Worm (Caenorhabditis elegans) whole organism, late embryonic: ENCODE results near the gene srh-21.

Experiments used
- C08G9.2 ChIP-seq: sonication (generic microtip); optimal IDR thresholded peaks from 2 replicates; lab custom pipeline; 2016; ENCODE audit warnings: mild to moderate bottlenecking, missing genetic modification characterization, moderate library complexity, missing compliant biosample characterization
- C38D4.7 ChIP-seq: fragments of 200-800 bp; sonication (Bioruptor generic); optimal IDR thresholded peaks from 2 replicates; lab custom pipeline; 2018; ENCODE audit warnings: mild to moderate bottlenecking, missing genetic modification characterization, moderate library complexity, missing compliant biosample characterization
- K02D7.2 ChIP-seq: sonication (generic microtip); optimal IDR thresholded peaks from 2 replicates; lab custom pipeline; 2017; ENCODE audit warnings: mild to moderate bottlenecking, missing genetic modification characterization, missing compliant biosample characterization
- Y22D7AL.16 ChIP-seq: sonication (generic microtip); optimal IDR thresholded peaks from 2 replicates; lab custom pipeline; 2016; ENCODE audit warnings: missing genetic modification characterization, missing compliant biosample characterization
- ahr-1 ChIP-seq: sonication (generic microtip); optimal IDR thresholded peaks from 2 replicates; lab custom pipeline; 2016; ENCODE audit warnings: missing genetic modification characterization, missing compliant biosample characterization
- ama-1 ChIP-seq: fragments of 150-350 bp; optimal IDR thresholded peaks from 2 replicates; lab custom pipeline; 2014
- ceh-18 ChIP-seq: sonication (generic microtip); optimal IDR thresholded peaks from 2 replicates; lab custom pipeline; 2016; ENCODE audit warnings: missing genetic modification characterization, missing compliant biosample characterization
- ceh-2 ChIP-seq: sonication (generic microtip); optimal IDR thresholded peaks from 2 replicates; lab custom pipeline; 2016; ENCODE audit warnings: missing genotype, missing genetic modification characterization, missing compliant biosample characterization
- ceh-24 ChIP-seq: sonication (generic microtip); optimal IDR thresholded peaks from 2 replicates; lab custom pipeline; 2016; ENCODE audit warnings: mild to moderate bottlenecking, missing genetic modification characterization, missing compliant biosample characterization
- ceh-30 ChIP-seq: fragments of 150-350 bp; optimal IDR thresholded peaks from 2 replicates; lab custom pipeline; 2014; ENCODE audit warnings: missing biosample characterization, missing genetic modification characterization
- ceh-34 ChIP-seq: sonication (generic microtip); optimal IDR thresholded peaks from 2 replicates; lab custom pipeline; 2016; ENCODE audit warnings: mild to moderate bottlenecking, missing genetic modification characterization, missing compliant biosample characterization
- ceh-48 ChIP-seq: sonication (generic microtip); optimal IDR thresholded peaks from 2 replicates; lab custom pipeline; 2016; ENCODE audit warnings: missing genetic modification characterization, inconsistent platforms, missing compliant biosample characterization
- che-1 ChIP-seq: sonication (generic microtip); optimal IDR thresholded peaks from 2 replicates; lab custom pipeline; 2016; ENCODE audit warnings: mild to moderate bottlenecking, missing genetic modification characterization, missing compliant biosample characterization
- dmd-4 ChIP-seq: sonication (generic microtip); optimal IDR thresholded peaks from 2 replicates; lab custom pipeline; 2016; ENCODE audit warnings: borderline replicate concordance, missing genetic modification characterization, missing compliant biosample characterization
- elt-2 ChIP-seq: sonication (generic microtip); optimal IDR thresholded peaks from 2 replicates; lab custom pipeline; 2016; ENCODE audit warnings: missing genetic modification reagents, missing genetic modification characterization, missing compliant biosample characterization
- elt-4 ChIP-seq: sonication (generic microtip); optimal IDR thresholded peaks from 2 replicates; lab custom pipeline; 2016; ENCODE audit warnings: missing genetic modification characterization, missing compliant biosample characterization
- eyg-1 ChIP-seq: sonication (generic microtip); optimal IDR thresholded peaks from 2 replicates; lab custom pipeline; 2016; ENCODE audit warnings: missing genotype, missing genetic modification characterization, missing compliant biosample characterization
- gmeb-2 ChIP-seq: sonication (generic microtip); optimal IDR thresholded peaks from 2 replicates; lab custom pipeline; 2016; ENCODE audit warnings: missing genetic modification characterization, inconsistent platforms, missing compliant biosample characterization
- hlh-13 ChIP-seq: fragments of 200-800 bp; sonication (Bioruptor generic); optimal IDR thresholded peaks from 2 replicates; lab custom pipeline; 2018; ENCODE audit warnings: mild to moderate bottlenecking, missing genetic modification characterization, missing compliant biosample characterization
- hlh-30 ChIP-seq: sonication (generic microtip); optimal IDR thresholded peaks from 2 replicates; lab custom pipeline; 2017; ENCODE audit warnings: antibody characterized with exemption, missing genetic modification characterization, missing compliant biosample characterization; ENCODE audit not compliant: insufficient read depth
- hlh-6 ChIP-seq: sonication (generic microtip); optimal IDR thresholded peaks from 2 replicates; lab custom pipeline; 2016; ENCODE audit warnings: missing genotype, missing genetic modification characterization, missing compliant biosample characterization
- hlh-8 ChIP-seq: sonication (generic microtip); optimal IDR thresholded peaks from 2 replicates; lab custom pipeline; 2016; ENCODE audit warnings: missing genotype, missing genetic modification characterization, missing compliant biosample characterization
- mec-3 ChIP-seq: sonication (generic microtip); optimal IDR thresholded peaks from 2 replicates; lab custom pipeline; 2016; ENCODE audit warnings: borderline replicate concordance, missing genetic modification characterization, missing compliant biosample characterization
- nhr-11 ChIP-seq: fragments of 150-350 bp; optimal IDR thresholded peaks from 2 replicates; lab custom pipeline; 2014; ENCODE audit warnings: missing biosample characterization, missing genetic modification characterization
- nhr-232 ChIP-seq: sonication (generic microtip); optimal IDR thresholded peaks from 2 replicates; lab custom pipeline; 2016; ENCODE audit warnings: missing genetic modification characterization, missing compliant biosample characterization
- npax-4 ChIP-seq: sonication (generic microtip); optimal IDR thresholded peaks from 2 replicates; lab custom pipeline; 2016; ENCODE audit warnings: missing genetic modification characterization, missing compliant biosample characterization
- odd-2 ChIP-seq: sonication (generic microtip); optimal IDR thresholded peaks from 2 replicates; lab custom pipeline; 2017; ENCODE audit warnings: antibody characterized with exemption, mild to moderate bottlenecking, missing genetic modification characterization, missing compliant biosample characterization
- pat-9 ChIP-seq: fragments of 200-800 bp; sonication (Bioruptor generic); optimal IDR thresholded peaks from 2 replicates; lab custom pipeline; 2018; ENCODE audit warnings: mild to moderate bottlenecking, missing genetic modification characterization, moderate library complexity, missing compliant biosample characterization
- pax-1 ChIP-seq: fragments of 150-350 bp; optimal IDR thresholded peaks from 2 replicates; lab custom pipeline; 2014; ENCODE audit warnings: missing biosample characterization, missing genetic modification characterization
- pha-4 ChIP-seq: fragments of 150-350 bp; optimal IDR thresholded peaks from 2 replicates; lab custom pipeline; 2018; ENCODE audit warnings: missing biosample characterization, missing genetic modification reagents, missing genetic modification characterization
- pqm-1 ChIP-seq: sonication (generic microtip); optimal IDR thresholded peaks from 2 replicates; lab custom pipeline; 2016; ENCODE audit warnings: missing genetic modification characterization, missing compliant biosample characterization
- pros-1 ChIP-seq: fragments of 150-350 bp; optimal IDR thresholded peaks from 2 replicates; lab custom pipeline; 2014; ENCODE audit warnings: missing biosample characterization, missing genetic modification reagents, missing genetic modification characterization
- rnt-1 ChIP-seq: sonication (generic microtip); optimal IDR thresholded peaks from 2 replicates; lab custom pipeline; 2016; ENCODE audit warnings: missing genetic modification characterization, missing compliant biosample characterization
- tbx-2 ChIP-seq: sonication (generic microtip); optimal IDR thresholded peaks from 2 replicates; lab custom pipeline; 2016; ENCODE audit warnings: missing genetic modification characterization, missing compliant biosample characterization
- unc-42 ChIP-seq: sonication (generic microtip); optimal IDR thresholded peaks from 2 replicates; lab custom pipeline; 2016; ENCODE audit warnings: missing genotype, missing genetic modification characterization, missing compliant biosample characterization
- zip-5 ChIP-seq: sonication (generic microtip); optimal IDR thresholded peaks from 2 replicates; lab custom pipeline; 2016; ENCODE audit warnings: missing genetic modification characterization, missing compliant biosample characterization
- ztf-16 ChIP-seq: sonication (generic microtip); optimal IDR thresholded peaks from 2 replicates; lab custom pipeline; 2017; ENCODE audit warnings: missing genetic modification characterization, missing compliant biosample characterization

The srh-21 gene

ce11 chrV:4913853-4914252, 12.6 kb upstream of the srh-21 start:
- TF ChIP-seq eyg-1 (tag; lab: Kevin White, UChicago): no peak
- no peak for TF ChIP-seq pha-4 (tag; lab: Kevin White, UChicago)
- no peak for TF ChIP-seq nhr-232 (tag; lab: Kevin White, UChicago)
- TF ChIP-seq pros-1 (tag; lab: Kevin White, UChicago): no peak
- no peak for TF ChIP-seq ceh-30
- TF ChIP-seq dmd-4: no peak
- no peak for TF ChIP-seq che-1 (tag; lab: Kevin White, UChicago)
- no peak for TF ChIP-seq hlh-8 (tag; lab: Kevin White, UChicago)
- no peak for TF ChIP-seq K02D7.2 (tag; lab: Kevin White, UChicago)
- TF ChIP-seq ceh-2 (tag; lab: Kevin White, UChicago): no peak
- no peak for TF ChIP-seq unc-42 (tag; lab: Kevin White, UChicago)
- TF ChIP-seq ztf-16 (tag; lab: Kevin White, UChicago): no peak
- TF ChIP-seq mec-3 (tag; lab: Kevin White, UChicago): no peak
- no peak for TF ChIP-seq C38D4.7
- TF ChIP-seq C08G9.2 (tag; lab: Kevin White, UChicago): no peak
- no peak for TF ChIP-seq ceh-18
- no peak for TF ChIP-seq elt-4
- no peak for TF ChIP-seq ceh-24
- TF ChIP-seq hlh-6: no peak

- TF ChIP-seq nhr-11 (tag; lab: Kevin White, UChicago) (no peak), hlh-30 (tag; lab: Kevin White, UChicago) (no peak), ama-1 (no peak), eyg-1 (tag; lab: Kevin White, UChicago) (no peak), odd-2 (tag; lab: Kevin White, UChicago) (no peak), pqm-1 (tag; lab: Kevin White, UChicago) (no peak), elt-2 (tag; lab: Kevin White, UChicago) (peak; percentile 60), gmeb-2 (tag; lab: Kevin White, UChicago) (no peak), npax-4 (tag; lab: Kevin White, UChicago) (no peak)
These were observed 11.6 kb upstream of the srh-21 start, which contains the start of gene H23N18.6 for ce11 chrV:4914879-4915278. H23N18.6 (minus strand) TSS chrV:4915079.

ce11 chrV:4918091-4918624, 8.3 kb upstream of the srh-21 start, which contains the start of gene C02E7.7:
C02E7.7 (minus strand) TSS chrV:4918574.
- TF ChIP-seq ceh-48 (tag; lab: Kevin White, UChicago): no peak
- no peak for TF ChIP-seq pax-1 (tag; lab: Kevin White, UChicago)
- no peak for TF ChIP-seq Y22D7AL.16
- no peak for TF ChIP-seq pat-9 (tag; lab: Kevin White, UChicago)
- TF ChIP-seq eyg-1 (tag; lab: Kevin White, UChicago): no peak
- TF ChIP-seq ama-1: peak; percentile 7
- TF ChIP-seq ahr-1 (tag; lab: Kevin White, UChicago): no peak
- no peak for TF ChIP-seq hlh-30 (tag; lab: Kevin White, UChicago)
- no peak for TF ChIP-seq zip-5 (tag; lab: Kevin White, UChicago)

ce11 chrV:4918664-4919257, 7.7 kb upstream of the srh-21 start, which contains the start of gene C02E7.6:
C02E7.6 (plus strand) TSS chrV:4919207.
- no peak for TF ChIP-seq ceh-34
- peak; percentile 16 for TF ChIP-seq rnt-1 (tag; lab: Kevin White, UChicago)
- TF ChIP-seq hlh-8 (tag; lab: Kevin White, UChicago): no peak
- TF ChIP-seq zip-5 (tag; lab: Kevin White, UChicago): no peak
- TF ChIP-seq tbx-2 (tag; lab: Kevin White, UChicago): no peak
- no peak for TF ChIP-seq hlh-13 (GFP tag; lab: Kevin White, UChicago)
